Worm (Caenorhabditis elegans) whole organism, early embryonic: ENCODE data around the gene F07F6.4.

Experiments used
- B0310.2 ChIP-seq: sonication (generic microtip); optimal IDR thresholded peaks from 2 replicates; lab custom pipeline; 2016; ENCODE audit warnings: mild to moderate bottlenecking, missing genetic modification characterization, missing compliant biosample characterization
- F13C5.2 ChIP-seq: sonication (generic microtip); optimal IDR thresholded peaks from 2 replicates; lab custom pipeline; 2017; ENCODE audit warnings: mild to moderate bottlenecking, missing genetic modification characterization, inconsistent platforms, missing compliant biosample characterization
- ama-1 ChIP-seq: fragments of 150-350 bp; optimal IDR thresholded peaks from 2 replicates; lab custom pipeline; 2014
- ceh-13 ChIP-seq: fragments of 200-800 bp; sonication (Bioruptor generic); optimal IDR thresholded peaks from 2 replicates; lab custom pipeline; 2018; ENCODE audit warnings: mild to moderate bottlenecking, missing genetic modification characterization, missing compliant biosample characterization
- ceh-36 ChIP-seq: sonication (generic microtip); optimal IDR thresholded peaks from 2 replicates; lab custom pipeline; 2016; ENCODE audit warnings: missing genetic modification characterization, inconsistent platforms, missing compliant biosample characterization
- ets-7 ChIP-seq: sonication (generic microtip); optimal IDR thresholded peaks from 2 replicates; lab custom pipeline; 2016; ENCODE audit warnings: missing genotype, missing genetic modification characterization, missing compliant biosample characterization
- flt-1 ChIP-seq: fragments of 200-800 bp; sonication (Bioruptor generic); IDR thresholded peaks from 2 replicates; pipeline ENCODE4 v1.3.6; 2022; ENCODE audit warnings: missing genetic modification characterization, missing compliant biosample characterization
- hnd-1 ChIP-seq: sonication (generic microtip); optimal IDR thresholded peaks from 2 replicates; lab custom pipeline; 2016; ENCODE audit warnings: missing genetic modification characterization, missing compliant biosample characterization
- tbx-11 ChIP-seq: fragments of 200-800 bp; sonication (Bioruptor generic); IDR thresholded peaks from 2 replicates; pipeline ENCODE4 v1.3.6; 2022; ENCODE audit warnings: missing genetic modification characterization, missing compliant biosample characterization
- tbx-37 ChIP-seq: fragments of 200-800 bp; sonication (Bioruptor generic); conservative IDR thresholded peaks from 2 replicates; pipeline ENCODE4 v1.3.6; 2022; ENCODE audit warnings: missing genetic modification reagents, missing genetic modification characterization, missing compliant biosample characterization
- tra-4 ChIP-seq: sonication (generic microtip); optimal IDR thresholded peaks from 2 replicates; lab custom pipeline; 2017; ENCODE audit warnings: missing genetic modification characterization, missing compliant biosample characterization

The F07F6.4 gene

DNA sequence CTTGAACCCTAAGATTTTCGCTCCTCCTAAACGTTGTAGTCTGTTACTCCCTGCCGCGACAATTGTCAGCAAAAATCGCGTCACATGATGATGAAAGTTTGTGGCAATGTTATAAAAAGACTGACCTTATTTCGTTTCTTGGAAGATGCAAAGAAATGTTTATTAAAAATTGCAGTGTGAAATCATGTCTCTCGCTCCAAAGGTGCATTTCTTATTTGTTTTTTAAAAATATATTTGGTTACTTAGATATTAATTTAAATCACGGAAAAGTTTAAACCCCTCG is 51.2 kb downstream of the F07F6.4 start:
- TF ChIP-seq tbx-11 (no peak), flt-1 (GFP tag; lab: Robert Waterston, UW) (no peak), F13C5.2 (tag; lab: Kevin White, UChicago) (no peak), ceh-13 (GFP tag; lab: Kevin White, UChicago) (no peak)

DNA sequence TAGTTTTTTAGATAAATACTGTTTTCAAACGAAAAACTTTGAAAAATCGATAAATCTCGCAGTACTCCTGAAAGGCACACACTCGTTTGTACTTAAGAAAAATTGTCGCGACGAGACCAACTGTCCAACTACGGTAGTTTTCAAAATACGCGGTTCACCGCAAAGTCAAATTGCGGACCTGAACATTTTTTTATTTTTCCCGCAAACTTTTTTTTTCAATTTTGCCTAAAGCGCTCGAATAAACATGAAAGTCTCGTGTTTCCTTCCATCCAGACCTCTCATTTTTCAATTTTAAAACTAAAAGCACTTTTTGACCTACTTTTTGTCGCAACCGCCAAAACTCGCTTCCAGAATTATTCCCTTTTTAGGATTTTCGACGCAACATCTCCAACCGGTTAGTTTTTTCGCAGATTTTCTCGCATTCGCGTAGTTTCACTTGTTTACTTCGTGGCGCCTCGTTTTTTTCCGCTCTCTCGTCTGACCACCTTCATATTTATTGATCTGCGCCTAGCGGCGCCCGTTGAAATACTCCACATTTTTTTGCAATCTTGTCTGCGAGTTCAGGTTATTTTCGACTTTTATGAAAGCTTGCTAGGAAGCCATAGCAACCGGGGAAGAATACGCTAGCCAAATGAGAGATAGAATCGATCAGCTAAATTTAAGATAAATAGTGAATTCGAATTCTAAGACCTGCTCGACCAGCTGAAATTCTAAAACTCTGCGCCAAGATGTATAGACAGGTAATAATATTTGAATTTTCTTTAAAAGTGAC is 51.7 kb downstream of the F07F6.4 start, which contains the start of gene prdx-2:
TSS of gene prdx-2 (plus strand) at position 729 of the 772 bp plus-strand sequence.
- TF ChIP-seq ama-1 (lab: Kevin White, UChicago): no peak
- no peak for TF ChIP-seq ets-7
- TF ChIP-seq tbx-11: no peak
- no peak for TF ChIP-seq ceh-36 (tag; lab: Kevin White, UChicago)
- TF ChIP-seq hnd-1 (tag; lab: Kevin White, UChicago): no peak
- no peak for TF ChIP-seq tra-4
- TF ChIP-seq tbx-37 (GFP tag; lab: Robert Waterston, UW): no peak
- TF ChIP-seq F13C5.2 (tag; lab: Kevin White, UChicago): no peak
- no peak for TF ChIP-seq B0310.2 (tag; lab: Kevin White, UChicago)
- no peak for TF ChIP-seq ceh-13 (GFP tag; lab: Kevin White, UChicago)
